Worm (Caenorhabditis elegans) whole organism, L1 larva: ENCODE data around the gene lect-2.

ENCODE experiments used
- ama-1 ChIP-seq: fragments of 150-350 bp; optimal IDR thresholded peaks from 2 replicates; lab custom pipeline; 2014
- grh-1 ChIP-seq: fragments of 200-800 bp; sonication (Bioruptor generic); IDR thresholded peaks from 2 replicates; pipeline ENCODE4 v1.3.6; 2022; ENCODE audit warnings: missing genetic modification reagents, missing genetic modification characterization, missing compliant biosample characterization
- irx-1 ChIP-seq: sonication (generic microtip); optimal IDR thresholded peaks from 2 replicates; lab custom pipeline; 2016; ENCODE audit warnings: missing genetic modification characterization, missing compliant biosample characterization
- lin-14 ChIP-seq: fragments of 200-800 bp; sonication (Bioruptor generic); optimal IDR thresholded peaks from 2 replicates; lab custom pipeline; 2018; ENCODE audit warnings: mild to moderate bottlenecking, missing genetic modification characterization, moderate library complexity, missing compliant biosample characterization
- mab-9 ChIP-seq: fragments of 200-800 bp; sonication (Bioruptor generic); IDR thresholded peaks from 2 replicates; pipeline ENCODE4 v1.3.6; 2022; ENCODE audit warnings: missing genetic modification reagents, missing genetic modification characterization, missing compliant biosample characterization
- nhr-11 ChIP-seq: fragments of 150-350 bp; optimal IDR thresholded peaks from 2 replicates; lab custom pipeline; 2014; ENCODE audit warnings: missing biosample characterization, missing genetic modification characterization
- nhr-71 ChIP-seq: sonication (generic microtip); optimal IDR thresholded peaks from 2 replicates; lab custom pipeline; 2016; ENCODE audit warnings: mild to moderate bottlenecking, missing genetic modification characterization, moderate library complexity, missing compliant biosample characterization
- unc-62 ChIP-seq: fragments of 150-350 bp; optimal IDR thresholded peaks from 2 replicates; lab custom pipeline; 2014; ENCODE audit warnings: missing biosample characterization, missing genetic modification reagents, missing genetic modification characterization

DNA sequence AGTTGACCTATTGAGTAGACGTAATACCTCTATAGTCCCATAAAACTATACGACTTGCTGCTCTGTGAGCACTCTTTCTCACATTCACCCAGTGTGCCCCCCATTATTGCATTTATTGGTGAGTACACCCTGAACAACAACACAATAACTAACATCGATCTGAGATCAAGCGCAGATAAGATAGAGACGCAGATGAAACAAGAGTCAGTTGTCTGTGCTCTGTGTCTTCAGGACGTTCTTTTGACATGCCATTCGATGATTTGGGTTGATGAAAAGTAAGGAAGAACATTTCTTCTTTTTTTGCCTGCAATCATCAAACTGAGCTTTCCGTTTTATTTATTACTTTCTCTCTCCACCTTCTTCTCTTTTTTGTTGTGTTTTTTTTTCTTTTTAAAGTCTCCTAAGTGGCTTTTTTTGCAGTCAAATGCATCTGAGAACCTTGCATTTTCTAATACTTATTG lies at the start of gene lect-2:
- TF ChIP-seq nhr-71 (peak; percentile 0), mab-9 (GFP tag; lab: Robert Waterston, UW) (no peak), irx-1 (no peak), ama-1 (no peak), lin-14 (GFP tag; lab: Kevin White, UChicago) (peak; percentile 58), unc-62 (no peak), grh-1 (GFP tag; lab: Robert Waterston, UW) (no peak), nhr-11 (tag; lab: Kevin White, UChicago) (no peak)
